Fruit fly (Drosophila melanogaster) whole organism: ENCODE measurements around the gene CG43445.

ENCODE experiments used
- CG8478 ChIP-seq: fragments of >200 bp; optimal IDR thresholded peaks from 2 replicates; lab custom pipeline; 2018; ENCODE audit warnings: inconsistent platforms
- Dll ChIP-seq: fragments of >200 bp; optimal IDR thresholded peaks from 2 replicates; lab custom pipeline; 2017
- EcR ChIP-seq, 2 experiments: fragments of >200 bp; optimal IDR thresholded peaks; 2 replicates each; lab custom pipeline; 2017; ENCODE audit warnings: missing biosample characterization in 2 of 2, missing genetic modification characterization in 2 of 2, missing genetic modification reagents in 2 of 2
- pan ChIP-seq: fragments of >200 bp; optimal IDR thresholded peaks from 2 replicates; lab custom pipeline; 2017
- psq ChIP-seq: fragments of >200 bp; optimal IDR thresholded peaks from 2 replicates; lab custom pipeline; 2017
- usp ChIP-seq: fragments of >200 bp; optimal IDR thresholded peaks from 2 replicates; lab custom pipeline; 2017; ENCODE audit warnings: missing biosample characterization, missing genetic modification characterization, mixed read lengths

Gene CG43445

dm6 chr3R:17946246-17946645 is 35.1 kb downstream of the CG43445 start:
- no peak for TF ChIP-seq pan (lab: Kevin White, UChicago)
- no peak for TF ChIP-seq psq (lab: Kevin White, UChicago)
- no peak for TF ChIP-seq usp (GFP tag; lab: Kevin White, UChicago)
- TF ChIP-seq EcR (GFP tag; optimal IDR thresholded peaks at IDR 0.05; lab: Kevin White, UChicago), result no peak
- TF ChIP-seq CG8478 (lab: Kevin White, UChicago), result no peak
- TF ChIP-seq Dll (lab: Kevin White, UChicago), result no peak

dm6 chr3R:17948227-17949206 is 37.3 kb downstream of the CG43445 start:
- no peak for TF ChIP-seq CG8478 (lab: Kevin White, UChicago)
- TF ChIP-seq psq (lab: Kevin White, UChicago), result no peak
- no peak for TF ChIP-seq Dll (lab: Kevin White, UChicago)
- TF ChIP-seq pan (lab: Kevin White, UChicago), result no peak
- TF ChIP-seq usp (GFP tag; lab: Kevin White, UChicago), result no peak
- TF ChIP-seq EcR (GFP tag; optimal IDR thresholded peaks at IDR 0.05; lab: Kevin White, UChicago), result no peak

dm6 chr3R:17949362-17950121 is 38.4 kb downstream of the CG43445 start:
- TF ChIP-seq pan (lab: Kevin White, UChicago) (no peak), psq (lab: Kevin White, UChicago) (no peak), Dll (lab: Kevin White, UChicago) (no peak), usp (GFP tag; lab: Kevin White, UChicago) (no peak), EcR (GFP tag; optimal IDR thresholded peaks at IDR 0.05; lab: Kevin White, UChicago) (no peak), CG8478 (lab: Kevin White, UChicago) (no peak)

- TF ChIP-seq psq (lab: Kevin White, UChicago), result no peak
- TF ChIP-seq pan (lab: Kevin White, UChicago), result no peak
- TF ChIP-seq Dll (lab: Kevin White, UChicago), result no peak
- no peak for TF ChIP-seq EcR (GFP tag; optimal IDR thresholded peaks at IDR 0.05; lab: Kevin White, UChicago)
- TF ChIP-seq usp (GFP tag; lab: Kevin White, UChicago), result no peak
- no peak for TF ChIP-seq CG8478 (lab: Kevin White, UChicago)
Measured at dm6 chr3R:17950398-17950797, 39.2 kb downstream of the CG43445 start.

dm6 chr3R:17951285-17951684 is 40.1 kb downstream of the CG43445 start:
- TF ChIP-seq pan (lab: Kevin White, UChicago) (no peak), usp (GFP tag; lab: Kevin White, UChicago) (no peak), psq (lab: Kevin White, UChicago) (no peak), EcR (GFP tag; optimal IDR thresholded peaks at IDR 0.05; lab: Kevin White, UChicago) (no peak), Dll (lab: Kevin White, UChicago) (no peak), CG8478 (lab: Kevin White, UChicago) (no peak)

- no peak for TF ChIP-seq psq (lab: Kevin White, UChicago)
- no peak for TF ChIP-seq CG8478 (lab: Kevin White, UChicago)
Measured at dm6 chr3R:17951780-17952179, 40.6 kb downstream of the CG43445 start.

- no peak for TF ChIP-seq pan (lab: Kevin White, UChicago)
- no peak for TF ChIP-seq CG8478 (lab: Kevin White, UChicago)
- TF ChIP-seq psq (lab: Kevin White, UChicago), result no peak
- no peak for TF ChIP-seq Dll (lab: Kevin White, UChicago)
- no peak for TF ChIP-seq usp (GFP tag; lab: Kevin White, UChicago)
- no peak for TF ChIP-seq EcR (GFP tag; optimal IDR thresholded peaks at IDR 0.05; lab: Kevin White, UChicago)
Measured at dm6 chr3R:17952412-17952811, 41.2 kb downstream of the CG43445 start.

dm6 chr3R:17953884-17954283 is 42.7 kb downstream of the CG43445 start:
- TF ChIP-seq psq (lab: Kevin White, UChicago), result no peak
- TF ChIP-seq EcR (GFP tag; optimal IDR thresholded peaks at IDR 0.05; lab: Kevin White, UChicago), result no peak
- TF ChIP-seq CG8478 (lab: Kevin White, UChicago), result no peak
- no peak for TF ChIP-seq usp (GFP tag; lab: Kevin White, UChicago)
- TF ChIP-seq pan (lab: Kevin White, UChicago), result no peak
- TF ChIP-seq Dll (lab: Kevin White, UChicago), result no peak

dm6 chr3R:17955737-17956136 is 44.6 kb downstream of the CG43445 start:
- TF ChIP-seq psq (lab: Kevin White, UChicago), result no peak
- TF ChIP-seq CG8478 (lab: Kevin White, UChicago), result no peak
- TF ChIP-seq usp (GFP tag; lab: Kevin White, UChicago), result no peak
- TF ChIP-seq Dll (lab: Kevin White, UChicago), result no peak
- no peak for TF ChIP-seq EcR (GFP tag; optimal IDR thresholded peaks at IDR 0.05; lab: Kevin White, UChicago)
- TF ChIP-seq pan (lab: Kevin White, UChicago), result no peak

dm6 chr3R:17957782-17958181 is 46.6 kb downstream of the CG43445 start:
- TF ChIP-seq psq (lab: Kevin White, UChicago) (no peak), EcR (GFP tag; optimal IDR thresholded peaks at IDR 0.05; lab: Kevin White, UChicago) (no peak), CG8478 (lab: Kevin White, UChicago) (no peak), usp (GFP tag; lab: Kevin White, UChicago) (no peak), Dll (lab: Kevin White, UChicago) (no peak), pan (lab: Kevin White, UChicago) (no peak)

dm6 chr3R:17958304-17958703 is 47.1 kb downstream of the CG43445 start:
- no peak for TF ChIP-seq psq (lab: Kevin White, UChicago)
- TF ChIP-seq Dll (lab: Kevin White, UChicago), result no peak
- no peak for TF ChIP-seq EcR (GFP tag; optimal IDR thresholded peaks at IDR 0.05; lab: Kevin White, UChicago)
- no peak for TF ChIP-seq pan (lab: Kevin White, UChicago)
- TF ChIP-seq CG8478 (lab: Kevin White, UChicago), result no peak
- no peak for TF ChIP-seq usp (GFP tag; lab: Kevin White, UChicago)
